Worm (Caenorhabditis elegans) whole organism, mixed stage, embryonic: Measurements from ENCODE around the gene F55B11.3.
A peak's percentile ranks its signal among the peaks of the same experiment; 100 is the strongest.

Source experiments
- M03D4.4 ChIP-seq: sonication (generic microtip); optimal IDR thresholded peaks from 2 replicates; lab custom pipeline; 2017; ENCODE audit warnings: mild to moderate bottlenecking, missing genetic modification characterization, missing compliant biosample characterization
- bed-3 ChIP-seq: fragments of 200-800 bp; sonication (Bioruptor generic); optimal IDR thresholded peaks from 3 replicates; lab custom pipeline; 2018; ENCODE audit warnings: mild to moderate bottlenecking, missing genetic modification characterization, moderate library complexity, missing compliant biosample characterization
- blmp-1 ChIP-seq: fragments of 150-350 bp; optimal IDR thresholded peaks from 2 replicates; lab custom pipeline; 2014; ENCODE audit warnings: missing biosample characterization, missing genetic modification characterization
- ceh-39 ChIP-seq: fragments of 150-350 bp; optimal IDR thresholded peaks from 2 replicates; lab custom pipeline; 2014; ENCODE audit warnings: missing biosample characterization, missing genetic modification characterization
- ceh-43 ChIP-seq: fragments of 200-800 bp; sonication (Bioruptor generic); optimal IDR thresholded peaks from 2 replicates; lab custom pipeline; 2018; ENCODE audit warnings: mild to moderate bottlenecking, missing genetic modification characterization, moderate library complexity, missing compliant biosample characterization
- ceh-83 ChIP-seq: fragments of 200-800 bp; sonication (Bioruptor generic); optimal IDR thresholded peaks from 2 replicates; lab custom pipeline; 2018; ENCODE audit warnings: mild to moderate bottlenecking, missing genetic modification characterization, missing compliant biosample characterization
- ces-1 ChIP-seq: fragments of 150-350 bp; optimal IDR thresholded peaks from 2 replicates; lab custom pipeline; 2014; ENCODE audit warnings: missing biosample characterization, missing genetic modification reagents, missing genetic modification characterization
- cnd-1 ChIP-seq: fragments of 200-800 bp; sonication (Bioruptor generic); optimal IDR thresholded peaks from 2 replicates; lab custom pipeline; 2018; ENCODE audit warnings: mild to moderate bottlenecking, missing genetic modification characterization, missing compliant biosample characterization
- drap-1 ChIP-seq: fragments of 200-800 bp; sonication (Bioruptor generic); optimal IDR thresholded peaks from 3 replicates; lab custom pipeline; 2018; ENCODE audit warnings: mild to moderate bottlenecking, missing genetic modification characterization, missing compliant biosample characterization
- elt-1 ChIP-seq: sonication (generic microtip); optimal IDR thresholded peaks from 2 replicates; lab custom pipeline; 2017; ENCODE audit warnings: missing genetic modification characterization, mild to moderate bottlenecking, missing compliant biosample characterization, antibody characterized with exemption, moderate library complexity, borderline replicate concordance; ENCODE audit not compliant: insufficient read depth
- elt-3 ChIP-seq: fragments of 150-350 bp; optimal IDR thresholded peaks from 2 replicates; lab custom pipeline; 2014; ENCODE audit warnings: missing biosample characterization, missing genetic modification characterization
- flh-1 ChIP-seq: fragments of 200-800 bp; sonication (Bioruptor generic); optimal IDR thresholded peaks from 2 replicates; lab custom pipeline; 2018; ENCODE audit warnings: mild to moderate bottlenecking, missing genetic modification characterization, moderate library complexity, missing compliant biosample characterization
- ham-2 ChIP-seq: fragments of 200-800 bp; sonication (Bioruptor generic); optimal IDR thresholded peaks from 2 replicates; lab custom pipeline; 2018; ENCODE audit warnings: mild to moderate bottlenecking, missing genetic modification characterization, missing compliant biosample characterization
- hlh-1 ChIP-seq: fragments of 150-350 bp; optimal IDR thresholded peaks from 2 replicates; lab custom pipeline; 2014; ENCODE audit warnings: missing biosample characterization, missing genetic modification reagents, missing genetic modification characterization
- lin-13 ChIP-seq: fragments of 150-350 bp; optimal IDR thresholded peaks from 2 replicates; lab custom pipeline; 2014; ENCODE audit warnings: missing biosample characterization, missing genetic modification characterization
- lin-32 ChIP-seq: fragments of 200-800 bp; sonication (Bioruptor generic); optimal IDR thresholded peaks from 2 replicates; lab custom pipeline; 2018; ENCODE audit warnings: mild to moderate bottlenecking, missing genetic modification characterization, missing compliant biosample characterization
- lsy-2 ChIP-seq: fragments of 150-350 bp; optimal IDR thresholded peaks from 2 replicates; lab custom pipeline; 2014; ENCODE audit warnings: missing biosample characterization, missing genetic modification characterization
- mab-5 ChIP-seq: fragments of 150-350 bp; optimal IDR thresholded peaks from 2 replicates; lab custom pipeline; 2014; ENCODE audit warnings: missing biosample characterization, missing genetic modification characterization
- mep-1 ChIP-seq: fragments of 150-350 bp; optimal IDR thresholded peaks from 2 replicates; lab custom pipeline; 2017; ENCODE audit warnings: missing biosample characterization, missing genetic modification reagents, missing genetic modification characterization, inconsistent platforms
- mls-2 ChIP-seq: sonication (generic microtip); optimal IDR thresholded peaks from 2 replicates; lab custom pipeline; 2016; ENCODE audit warnings: mild to moderate bottlenecking, missing genetic modification characterization, moderate library complexity, missing compliant biosample characterization
- nhr-12 ChIP-seq: fragments of 150-350 bp; optimal IDR thresholded peaks from 2 replicates; lab custom pipeline; 2014; ENCODE audit warnings: missing biosample characterization, missing genetic modification characterization
- nhr-2 ChIP-seq: fragments of 150-350 bp; optimal IDR thresholded peaks from 2 replicates; lab custom pipeline; 2014; ENCODE audit warnings: missing biosample characterization, missing genetic modification characterization
- nhr-237 ChIP-seq: fragments of 150-350 bp; optimal IDR thresholded peaks from 2 replicates; lab custom pipeline; 2014; ENCODE audit warnings: missing biosample characterization, missing genetic modification characterization
- nhr-28 ChIP-seq: fragments of 150-350 bp; optimal IDR thresholded peaks from 2 replicates; lab custom pipeline; 2014; ENCODE audit warnings: missing biosample characterization, missing genetic modification characterization
- nhr-76 ChIP-seq: sonication (generic microtip); optimal IDR thresholded peaks from 2 replicates; lab custom pipeline; 2017; ENCODE audit warnings: missing biosample characterization, missing genetic modification characterization
- pha-4 ChIP-seq: fragments of 150-350 bp; optimal IDR thresholded peaks from 2 replicates; lab custom pipeline; 2018; ENCODE audit warnings: missing biosample characterization, missing genetic modification reagents, missing genetic modification characterization
- sem-2 ChIP-seq: fragments of 200-800 bp; sonication (Bioruptor generic); optimal IDR thresholded peaks from 2 replicates; lab custom pipeline; 2018; ENCODE audit warnings: mild to moderate bottlenecking, missing genetic modification characterization, missing compliant biosample characterization
- snpc-4 ChIP-seq: fragments of 150-350 bp; optimal IDR thresholded peaks from 2 replicates; lab custom pipeline; 2014; ENCODE audit warnings: missing biosample characterization, missing genetic modification characterization
- sptf-1 ChIP-seq: sonication (generic microtip); optimal IDR thresholded peaks from 2 replicates; lab custom pipeline; 2017; ENCODE audit warnings: mild to moderate bottlenecking, missing genetic modification characterization, moderate library complexity, missing compliant biosample characterization
- tbx-8 ChIP-seq: fragments of 200-800 bp; sonication (Bioruptor generic); optimal IDR thresholded peaks from 2 replicates; lab custom pipeline; 2018; ENCODE audit warnings: mild to moderate bottlenecking, missing genetic modification characterization, moderate library complexity, missing compliant biosample characterization
- unc-120 ChIP-seq: sonication (generic microtip); optimal IDR thresholded peaks from 2 replicates; lab custom pipeline; 2017; ENCODE audit warnings: missing genetic modification characterization, missing compliant biosample characterization; ENCODE audit not compliant: poor library complexity, severe bottlenecking
- unc-39 ChIP-seq: fragments of 150-350 bp; optimal IDR thresholded peaks from 2 replicates; lab custom pipeline; 2014; ENCODE audit warnings: missing biosample characterization, missing genetic modification characterization
- unc-62 ChIP-seq: fragments of 150-350 bp; optimal IDR thresholded peaks from 2 replicates; lab custom pipeline; 2014; ENCODE audit warnings: missing biosample characterization, missing genetic modification reagents, missing genetic modification characterization
- zip-8 ChIP-seq: fragments of 150-350 bp; optimal IDR thresholded peaks from 2 replicates; lab custom pipeline; 2014; ENCODE audit warnings: missing biosample characterization, missing genetic modification characterization
- ztf-11 ChIP-seq: fragments of 150-350 bp; optimal IDR thresholded peaks from 2 replicates; lab custom pipeline; 2014; ENCODE audit warnings: missing biosample characterization, missing genetic modification characterization

The F55B11.3 gene

DNA sequence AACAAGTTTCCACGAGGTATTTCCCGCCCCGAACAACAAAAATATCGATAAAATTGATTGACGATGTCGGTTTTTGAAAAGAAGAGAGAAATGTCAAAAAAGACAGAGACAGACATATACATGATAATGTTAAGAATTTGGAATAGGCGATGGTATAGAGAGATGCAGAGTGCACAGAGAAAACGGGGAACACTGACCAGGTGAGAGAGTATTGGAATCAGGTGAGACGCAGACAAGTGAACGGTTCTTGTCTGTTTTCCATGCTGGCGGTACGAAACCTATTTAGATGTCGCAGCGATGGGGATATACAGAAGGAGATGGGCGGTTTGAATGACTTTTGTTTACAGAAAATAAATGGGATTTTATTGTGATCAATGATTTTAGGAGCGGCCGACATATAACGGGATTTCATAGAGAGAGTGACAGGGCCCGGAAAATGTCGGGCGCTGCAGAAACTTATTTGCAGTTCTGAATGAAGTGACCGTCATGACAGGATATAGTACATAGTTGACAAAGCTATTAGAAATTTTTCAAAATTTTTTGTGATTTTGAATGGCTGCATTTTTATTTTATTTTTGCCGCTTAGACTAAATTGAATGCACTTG lies 20.8 kb downstream of the F55B11.3 start:
- TF ChIP-seq unc-39 (tag; lab: Kevin White, UChicago) (no peak), nhr-76 (tag; lab: Kevin White, UChicago) (no peak), nhr-12 (tag; lab: Kevin White, UChicago) (no peak), hlh-1 (no peak), lsy-2 (tag; lab: Kevin White, UChicago) (no peak), unc-120 (no peak), drap-1 (no peak), zip-8 (tag; lab: Kevin White, UChicago) (no peak), ztf-11 (tag; lab: Kevin White, UChicago) (no peak), M03D4.4 (no peak), bed-3 (GFP tag; lab: Kevin White, UChicago) (no peak), unc-62 (no peak), ceh-39 (tag; lab: Kevin White, UChicago) (no peak), elt-1 (tag; lab: Kevin White, UChicago) (no peak), flh-1 (GFP tag; lab: Kevin White, UChicago) (no peak), ceh-83 (GFP tag; lab: Kevin White, UChicago) (no peak)

DNA sequence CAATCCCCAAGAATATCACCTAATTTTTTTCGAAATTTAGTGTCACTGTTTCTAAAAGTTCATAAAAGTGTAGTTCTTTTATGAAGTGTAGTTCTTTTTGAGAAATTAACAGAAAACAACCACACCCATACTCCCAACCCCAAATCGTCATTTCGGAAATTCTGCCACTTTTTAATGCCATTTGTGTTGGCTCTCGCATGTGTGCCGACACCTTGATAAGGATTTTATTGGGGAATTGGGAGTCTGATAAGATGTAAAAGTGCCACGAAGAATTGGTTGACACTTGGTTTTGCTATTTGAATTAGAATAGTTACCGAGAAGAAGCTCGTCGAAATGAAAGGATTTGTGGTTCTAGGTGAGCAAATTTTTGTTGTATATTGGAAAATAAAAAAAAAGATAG lies 32.2 kb downstream of the F55B11.3 start, which contains the start of gene nspg-9:
Gene nspg-9 (plus strand): TSS at position 234 of the 400 bp plus-strand sequence.
- TF ChIP-seq lin-32 (GFP tag; lab: Kevin White, UChicago) (no peak), nhr-237 (tag; lab: Kevin White, UChicago) (no peak), zip-8 (tag; lab: Kevin White, UChicago) (no peak), nhr-28 (tag; lab: Kevin White, UChicago) (no peak), nhr-12 (tag; lab: Kevin White, UChicago) (no peak)
- TF ChIP-seq, all 35 proteins: peak for 0

DNA sequence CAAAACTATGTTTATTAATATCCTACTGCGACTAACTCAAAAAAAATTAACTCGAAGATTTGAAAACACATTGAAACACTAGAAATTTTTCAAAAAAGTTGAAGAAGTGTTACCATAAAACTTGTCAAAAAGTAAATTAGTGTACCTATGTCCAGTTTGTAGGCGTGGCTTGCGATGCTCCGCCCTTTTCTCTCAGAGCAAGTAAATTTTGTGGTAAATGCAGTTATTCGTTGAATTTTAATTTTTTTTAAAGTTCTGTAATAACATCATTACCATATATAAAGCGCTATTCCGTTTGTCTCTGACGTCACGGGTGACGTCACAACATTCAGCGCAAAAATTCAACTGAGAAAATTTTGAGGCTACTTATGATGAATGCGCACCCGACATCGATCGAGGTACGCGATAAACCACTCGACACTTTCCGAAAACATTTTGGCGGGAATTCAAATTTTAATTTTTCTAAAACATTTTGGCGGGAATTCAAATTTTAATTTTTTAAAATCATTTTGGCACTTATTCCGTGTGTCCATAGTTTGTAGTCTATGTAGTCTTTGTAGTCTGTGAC lies 36.3 kb downstream of the F55B11.3 start:
- peak; percentile 11 for TF ChIP-seq zip-8 (tag; lab: Kevin White, UChicago)

DNA sequence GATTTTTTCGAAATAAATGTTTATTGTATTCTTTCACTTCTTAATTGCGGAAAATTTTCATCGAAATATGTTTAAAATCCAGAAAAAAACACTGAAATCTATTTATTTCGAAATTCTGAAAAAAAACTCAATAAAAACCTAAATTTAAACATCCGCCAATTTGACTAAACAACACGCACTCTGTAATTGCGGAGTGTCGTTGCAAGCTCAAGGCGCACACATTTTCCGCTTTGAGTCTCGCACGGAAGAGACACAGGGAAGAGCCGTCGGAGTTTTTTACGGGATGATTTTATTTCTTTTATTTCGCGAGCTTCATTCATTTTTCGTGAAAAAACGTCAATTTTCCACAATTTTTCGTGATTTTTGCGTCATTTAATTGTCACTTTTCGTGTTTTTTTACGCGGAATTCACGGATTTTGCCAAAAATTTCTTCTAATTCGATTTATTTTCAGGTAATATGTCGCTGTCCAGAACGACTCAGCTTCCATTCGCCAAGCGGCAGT lies 39.6 kb downstream of the F55B11.3 start, which contains the start of gene dld-1:
Gene dld-1 (plus strand): TSS at position 453 of the 503 bp plus-strand sequence.
- TF ChIP-seq M03D4.4 = peak; percentile 16
- no peak for TF ChIP-seq ztf-11 (tag; lab: Kevin White, UChicago)
- peak; percentile 88 for TF ChIP-seq mab-5
- peak; percentile 98 for TF ChIP-seq ces-1 (GFP tag; lab: Kevin White, UChicago)
- no peak for TF ChIP-seq ceh-83 (GFP tag; lab: Kevin White, UChicago)
- TF ChIP-seq nhr-28 (tag; lab: Kevin White, UChicago) = no peak
- peak; percentile 91 for TF ChIP-seq lin-13 (tag; lab: Kevin White, UChicago)
- peak; percentile 20 for TF ChIP-seq blmp-1 (tag; lab: Kevin White, UChicago)
- peak; percentile 78 for TF ChIP-seq hlh-1
- no peak for TF ChIP-seq snpc-4 (tag; lab: Kevin White, UChicago)
- peak; percentile 98 for TF ChIP-seq nhr-237 (tag; lab: Kevin White, UChicago)
- TF ChIP-seq nhr-76 (tag; lab: Kevin White, UChicago) = no peak
- no peak for TF ChIP-seq ham-2 (GFP tag; lab: Kevin White, UChicago)
- peak; percentile 84 for TF ChIP-seq ceh-39 (tag; lab: Kevin White, UChicago)
- TF ChIP-seq cnd-1 (tag; lab: Kevin White, UChicago) = no peak
- TF ChIP-seq nhr-2 (tag; lab: Kevin White, UChicago) = peak; percentile 4
- no peak for TF ChIP-seq mls-2 (tag; lab: Kevin White, UChicago)
- no peak for TF ChIP-seq nhr-12 (tag; lab: Kevin White, UChicago)
- no peak for TF ChIP-seq ceh-43 (GFP tag; lab: Kevin White, UChicago)
- TF ChIP-seq sptf-1 (tag; lab: Kevin White, UChicago) = peak; percentile 63
- TF ChIP-seq flh-1 (GFP tag; lab: Kevin White, UChicago) = no peak
- TF ChIP-seq lsy-2 (tag; lab: Kevin White, UChicago) = peak; percentile 92
- TF ChIP-seq elt-3 = peak; percentile 11
- TF ChIP-seq unc-39 (tag; lab: Kevin White, UChicago) = no peak
- peak; percentile 97 for TF ChIP-seq mep-1 (tag; lab: Kevin White, UChicago)
- no peak for TF ChIP-seq drap-1
- no peak for TF ChIP-seq sem-2 (GFP tag; lab: Kevin White, UChicago)
- peak; percentile 51 for TF ChIP-seq unc-62
- TF ChIP-seq tbx-8 (GFP tag; lab: Kevin White, UChicago) = no peak
- no peak for TF ChIP-seq bed-3 (GFP tag; lab: Kevin White, UChicago)
- TF ChIP-seq elt-1 (tag; lab: Kevin White, UChicago) = no peak
- peak; percentile 96 for TF ChIP-seq pha-4 (tag; lab: Kevin White, UChicago)
- peak; percentile 43 for TF ChIP-seq unc-120
- TF ChIP-seq lin-32 (GFP tag; lab: Kevin White, UChicago) = no peak
- TF ChIP-seq zip-8 (tag; lab: Kevin White, UChicago) = no peak
